Fruit fly (Drosophila melanogaster) whole organism, adult: ENCODE measurements around the gene Met.
A peak's percentile ranks its signal among the peaks of the same experiment; 100 is the strongest.

Experiments
- CG11617 ChIP-seq: fragments of 200-800 bp; sonication (Bioruptor generic); optimal IDR thresholded peaks from 2 replicates; lab custom pipeline; 2017; ENCODE audit warnings: mild to moderate bottlenecking, missing biosample characterization, missing genetic modification reagents, missing genetic modification characterization
- CG12768 ChIP-seq: fragments of 200-800 bp; sonication (Bioruptor generic); optimal IDR thresholded peaks from 2 replicates; lab custom pipeline; 2017; ENCODE audit warnings: missing biosample characterization, missing genetic modification characterization, mild to moderate bottlenecking, moderate library complexity, missing genetic modification reagents
- CG14711 ChIP-seq: fragments of 200-800 bp; sonication (Bioruptor generic); optimal IDR thresholded peaks from 2 replicates; lab custom pipeline; 2018; ENCODE audit warnings: missing biosample characterization, mild to moderate bottlenecking, missing genetic modification characterization, moderate library complexity
- CG1620 ChIP-seq: fragments of 200-800 bp; sonication (Bioruptor generic); optimal IDR thresholded peaks from 2 replicates; lab custom pipeline; 2016; ENCODE audit warnings: missing biosample characterization, missing genetic modification characterization
- CG33017 ChIP-seq: fragments of 200-800 bp; sonication (Bioruptor generic); optimal IDR thresholded peaks from 2 replicates; lab custom pipeline; 2018; ENCODE audit warnings: missing biosample characterization, mild to moderate bottlenecking, missing genetic modification characterization, moderate library complexity
- CG5204 ChIP-seq: fragments of 200-800 bp; sonication (Bioruptor generic); optimal IDR thresholded peaks from 2 replicates; lab custom pipeline; 2016; ENCODE audit warnings: missing biosample characterization, missing genetic modification characterization
- CG7045 ChIP-seq: fragments of 200-800 bp; sonication (Bioruptor generic); optimal IDR thresholded peaks from 2 replicates; lab custom pipeline; 2017; ENCODE audit warnings: missing biosample characterization, mild to moderate bottlenecking, missing genetic modification characterization
- CG7101 ChIP-seq: fragments of 200-800 bp; sonication (Bioruptor generic); optimal IDR thresholded peaks from 2 replicates; lab custom pipeline; 2018; ENCODE audit warnings: missing biosample characterization, mild to moderate bottlenecking, missing genetic modification characterization, moderate library complexity
- Clk ChIP-seq: fragments of 200-800 bp; sonication (Bioruptor generic); optimal IDR thresholded peaks from 2 replicates; lab custom pipeline; 2017; ENCODE audit warnings: missing biosample characterization, missing genetic modification characterization
- Crg-1 ChIP-seq: fragments of 200-800 bp; sonication (Bioruptor generic); optimal IDR thresholded peaks from 2 replicates; lab custom pipeline; 2016; ENCODE audit warnings: missing biosample characterization, missing genetic modification characterization
- Hr96 ChIP-seq: fragments of 200-800 bp; sonication (Bioruptor generic); optimal IDR thresholded peaks from 2 replicates; lab custom pipeline; 2016; ENCODE audit warnings: missing biosample characterization, missing genetic modification characterization
- Mnt ChIP-seq: fragments of 200-800 bp; sonication (Bioruptor generic); optimal IDR thresholded peaks from 2 replicates; lab custom pipeline; 2016; ENCODE audit warnings: missing biosample characterization, mild to moderate bottlenecking, missing genetic modification characterization
- bab1 ChIP-seq: fragments of 200-800 bp; sonication (Bioruptor generic); optimal IDR thresholded peaks from 3 replicates; lab custom pipeline; 2019; ENCODE audit warnings: missing biosample characterization, mild to moderate bottlenecking, missing genetic modification characterization, moderate library complexity
- cic ChIP-seq: fragments of 200-800 bp; sonication (Bioruptor generic); optimal IDR thresholded peaks from 2 replicates; lab custom pipeline; 2017; ENCODE audit warnings: missing biosample characterization, mild to moderate bottlenecking, missing genetic modification characterization, moderate library complexity
- cnc ChIP-seq, 2 experiments: fragments of >200 bp; optimal IDR thresholded peaks; 2 replicates each; lab custom pipeline; 2017
- kay ChIP-seq: fragments of 200-800 bp; sonication (Bioruptor generic); peaks from one replicate; lab custom pipeline; 2016; ENCODE audit warnings: missing biosample characterization, missing genetic modification characterization, borderline replicate concordance
- ovo ChIP-seq: fragments of 200-800 bp; sonication (Bioruptor generic); optimal IDR thresholded peaks from 2 replicates; lab custom pipeline; 2016; ENCODE audit warnings: missing biosample characterization, missing genetic modification characterization
- pad ChIP-seq: fragments of 200-800 bp; sonication (Bioruptor generic); optimal IDR thresholded peaks from 3 replicates; lab custom pipeline; 2017; ENCODE audit warnings: missing biosample characterization, missing genetic modification characterization, mild to moderate bottlenecking, moderate library complexity, missing genetic modification reagents
- tj ChIP-seq: fragments of 200-800 bp; sonication (Bioruptor generic); optimal IDR thresholded peaks from 3 replicates; lab custom pipeline; 2017; ENCODE audit warnings: missing biosample characterization, mild to moderate bottlenecking, missing genetic modification characterization, moderate library complexity
- toe ChIP-seq: fragments of 200-800 bp; sonication (Bioruptor generic); optimal IDR thresholded peaks from 2 replicates; lab custom pipeline; 2016; ENCODE audit warnings: missing biosample characterization, missing genetic modification characterization

The Met gene

dm6 chrX:11615652-11616495, at the start of gene Met, which contains the start of gene RPA3:
Met (plus strand) TSS chrX:11616124.
RPA3 (minus strand) TSS chrX:11615840.
- TF ChIP-seq tj (GFP tag; lab: Kevin White, UChicago) (peak; percentile 84), Mnt (GFP tag; lab: Kevin White, UChicago) (peak; percentile 17), bab1 (GFP tag; lab: Kevin White, UChicago) (peak; percentile 18), Hr96 (no peak), kay (no peak), Crg-1 (GFP tag; lab: Kevin White, UChicago) (no peak)

- TF ChIP-seq CG7045 (no peak), CG33017 (tag; lab: Kevin White, UChicago) (no peak), tj (GFP tag; lab: Kevin White, UChicago) (peak; percentile 95), Mnt (GFP tag; lab: Kevin White, UChicago) (peak; percentile 85), cnc (optimal IDR thresholded peaks at IDR 0.05; lab: Kevin White, UChicago) (no peak), CG7101 (peak; percentile 73), Hr96 (no peak), Crg-1 (GFP tag; lab: Kevin White, UChicago) (peak; percentile 71), toe (peak; percentile 7), CG5204 (GFP tag; lab: Kevin White, UChicago) (no peak), CG11617 (peak; percentile 66), cic (GFP tag; lab: Kevin White, UChicago) (peak; percentile 15), CG14711 (peak; percentile 73), Clk (GFP tag; lab: Kevin White, UChicago) (peak; percentile 33), ovo (GFP tag; lab: Kevin White, UChicago) (peak; percentile 48), bab1 (GFP tag; lab: Kevin White, UChicago) (peak; percentile 78), pad (peak; percentile 73), CG1620 (GFP tag; lab: Kevin White, UChicago) (peak; percentile 50), kay (no peak), CG12768 (GFP tag; lab: Kevin White, UChicago) (no peak)
Observed at dm6 chrX:11569956-11570695, 45.8 kb upstream of the Met start, which contains the start of the genes Polr2A and CG11699. Polr2A (minus strand) TSS chrX:11570326. CG11699 (plus strand) TSS chrX:11570621.

- TF ChIP-seq CG12768 (GFP tag; lab: Kevin White, UChicago) (no peak), CG7101 (peak; percentile 46)
Observed at dm6 chrX:11572270-11572914, 43.5 kb upstream of the Met start, which contains the start of the genes Kmn1 and Reepl1. Kmn1 (minus strand) TSS chrX:11572442. Reepl1 (plus strand) TSS chrX:11572707.

dm6 chrX:11573529-11573928, 42.4 kb upstream of the Met start, which contains the start of gene CG11696:
CG11696 (plus strand) TSS chrX:11573731.
- TF ChIP-seq cnc (optimal IDR thresholded peaks at IDR 0.05; lab: Kevin White, UChicago) = no peak
- no peak for TF ChIP-seq toe
- no peak for TF ChIP-seq kay
- TF ChIP-seq Crg-1 (GFP tag; lab: Kevin White, UChicago) = no peak
- no peak for TF ChIP-seq pad
- TF ChIP-seq CG7101 = no peak
- TF ChIP-seq CG11617 = no peak
- TF ChIP-seq CG5204 (GFP tag; lab: Kevin White, UChicago) = no peak
- TF ChIP-seq CG33017 (tag; lab: Kevin White, UChicago) = no peak
- TF ChIP-seq tj (GFP tag; lab: Kevin White, UChicago) = no peak
- no peak for TF ChIP-seq CG14711
- TF ChIP-seq ovo (GFP tag; lab: Kevin White, UChicago) = no peak
- no peak for TF ChIP-seq cic (GFP tag; lab: Kevin White, UChicago)
- TF ChIP-seq Mnt (GFP tag; lab: Kevin White, UChicago) = no peak
- TF ChIP-seq Clk (GFP tag; lab: Kevin White, UChicago) = no peak
- TF ChIP-seq CG7045 = no peak
- TF ChIP-seq CG1620 (GFP tag; lab: Kevin White, UChicago) = no peak
- TF ChIP-seq Hr96 = no peak
- no peak for TF ChIP-seq CG12768 (GFP tag; lab: Kevin White, UChicago)

dm6 chrX:11576540-11576939, 39.4 kb upstream of the Met start, which contains the start of gene CG11695:
CG11695 (plus strand) TSS chrX:11576883.
- TF ChIP-seq Crg-1 (GFP tag; lab: Kevin White, UChicago) (peak; percentile 42), CG33017 (tag; lab: Kevin White, UChicago) (no peak), ovo (GFP tag; lab: Kevin White, UChicago) (peak; percentile 47), toe (no peak), CG5204 (GFP tag; lab: Kevin White, UChicago) (no peak), CG7101 (peak; percentile 85), Clk (GFP tag; lab: Kevin White, UChicago) (no peak), bab1 (GFP tag; lab: Kevin White, UChicago) (peak; percentile 90), Mnt (GFP tag; lab: Kevin White, UChicago) (peak; percentile 77), CG7045 (peak; percentile 55), tj (GFP tag; lab: Kevin White, UChicago) (peak; percentile 59), cic (GFP tag; lab: Kevin White, UChicago) (peak; percentile 5), CG11617 (peak; percentile 79), CG1620 (GFP tag; lab: Kevin White, UChicago) (peak; percentile 81), pad (peak; percentile 68), Hr96 (no peak), CG14711 (peak; percentile 77), CG12768 (GFP tag; lab: Kevin White, UChicago) (peak; percentile 62), cnc (optimal IDR thresholded peaks at IDR 0.05; lab: Kevin White, UChicago) (no peak), kay (no peak)
